Fruit fly (Drosophila melanogaster) S2 (cell line): ENCODE measurements around the gene pelo.

ENCODE experiments used
- CG8478 ChIP-seq: fragments of >200 bp; optimal IDR thresholded peaks from 2 replicates; lab custom pipeline; 2018
- CTCF ChIP-seq, 2 experiments: fragments of >200 bp; optimal IDR thresholded peaks; 2 replicates each; lab custom pipeline; 2018

Gene pelo

dm6 chr2L:9728791-9729190 lies 28.2 kb downstream of the pelo start:
- TF ChIP-seq CG8478 (lab: Kevin White, UChicago) = no peak
- TF ChIP-seq CTCF (optimal IDR thresholded peaks at IDR 0.05; lab: Kevin White, UChicago) = no peak

- no peak for TF ChIP-seq CG8478 (lab: Kevin White, UChicago)
- no peak for TF ChIP-seq CTCF (optimal IDR thresholded peaks at IDR 0.05; lab: Kevin White, UChicago)
These were observed 29.1 kb downstream of the pelo start, which contains the start of gene CG13116 for dm6 chr2L:9729618-9730284. CG13116 (plus strand) TSS chr2L:9729940.

dm6 chr2L:9731269-9731668 lies 30.7 kb downstream of the pelo start:
- no peak for TF ChIP-seq CG8478 (lab: Kevin White, UChicago)
- TF ChIP-seq CTCF (optimal IDR thresholded peaks at IDR 0.05; lab: Kevin White, UChicago) = peak; percentile 75 to 88

- TF ChIP-seq CTCF (optimal IDR thresholded peaks at IDR 0.05; lab: Kevin White, UChicago) (no peak), CG8478 (lab: Kevin White, UChicago) (no peak)
These were observed 33.5 kb downstream of the pelo start for dm6 chr2L:9734134-9734533.

- TF ChIP-seq CG8478 (lab: Kevin White, UChicago) (no peak), CTCF (optimal IDR thresholded peaks at IDR 0.05; lab: Kevin White, UChicago) (no peak)
These were observed 35.5 kb downstream of the pelo start, which contains the start of gene CG13117 for dm6 chr2L:9736000-9736695. CG13117 (plus strand) TSS chr2L:9736645.

- TF ChIP-seq CG8478 (lab: Kevin White, UChicago) (no peak), CTCF (optimal IDR thresholded peaks at IDR 0.05; lab: Kevin White, UChicago) (no peak)
These were observed 36.8 kb downstream of the pelo start for dm6 chr2L:9737360-9737759.

- TF ChIP-seq CG8478 (lab: Kevin White, UChicago) (no peak), CTCF (optimal IDR thresholded peaks at IDR 0.05; lab: Kevin White, UChicago) (no peak)
These were observed 37.2 kb downstream of the pelo start for dm6 chr2L:9737803-9738202.

dm6 chr2L:9739685-9740084 lies 39.1 kb downstream of the pelo start:
- TF ChIP-seq CG8478 (lab: Kevin White, UChicago) (no peak), CTCF (optimal IDR thresholded peaks at IDR 0.05; lab: Kevin White, UChicago) (no peak)

- TF ChIP-seq CTCF (optimal IDR thresholded peaks at IDR 0.05; lab: Kevin White, UChicago) = no peak
These were observed 43.2 kb downstream of the pelo start for dm6 chr2L:9743823-9744222.

dm6 chr2L:9744634-9745033 lies 44.0 kb downstream of the pelo start:
- no peak for TF ChIP-seq CG8478 (lab: Kevin White, UChicago)
- TF ChIP-seq CTCF (optimal IDR thresholded peaks at IDR 0.05; lab: Kevin White, UChicago) = no peak

- TF ChIP-seq CG8478 (lab: Kevin White, UChicago) (no peak), CTCF (optimal IDR thresholded peaks at IDR 0.05; lab: Kevin White, UChicago) (no peak)
These were observed 45.9 kb downstream of the pelo start, which contains the start of gene Nckx30C for dm6 chr2L:9746236-9747225. Nckx30C (minus strand) TSS chr2L:9746495.

- TF ChIP-seq CTCF (optimal IDR thresholded peaks at IDR 0.05; lab: Kevin White, UChicago) (no peak), CG8478 (lab: Kevin White, UChicago) (no peak)
These were observed 49.1 kb downstream of the pelo start, which contains the start of gene Cyp4e3 for dm6 chr2L:9749745-9750144. Cyp4e3 (minus strand) TSS chr2L:9750071.

- TF ChIP-seq CTCF (optimal IDR thresholded peaks at IDR 0.05; lab: Kevin White, UChicago) = no peak
- TF ChIP-seq CG8478 (lab: Kevin White, UChicago) = no peak
These were observed 52.7 kb downstream of the pelo start for dm6 chr2L:9753357-9753756.

- no peak for TF ChIP-seq CG8478 (lab: Kevin White, UChicago)
These were observed 54.2 kb downstream of the pelo start for dm6 chr2L:9754817-9755216.
